Worm (Caenorhabditis elegans) whole organism, L2 larva: ENCODE measurements around the gene srh-300.

Source experiments
- F13H6.1 ChIP-seq: sonication (generic microtip); optimal IDR thresholded peaks from 2 replicates; lab custom pipeline; 2016; ENCODE audit warnings: missing genetic modification characterization, missing compliant biosample characterization
- R02D3.7 ChIP-seq: fragments of 150-350 bp; optimal IDR thresholded peaks from 2 replicates; lab custom pipeline; 2014; ENCODE audit warnings: missing biosample characterization, missing genetic modification characterization
- Y55F3AM.14 ChIP-seq: fragments of 200-800 bp; sonication (Bioruptor generic); optimal IDR thresholded peaks from 2 replicates; lab custom pipeline; 2018; ENCODE audit warnings: mild to moderate bottlenecking, missing genetic modification characterization, missing compliant biosample characterization
- ZK546.5 ChIP-seq: sonication (generic microtip); optimal IDR thresholded peaks from 2 replicates; lab custom pipeline; 2017; ENCODE audit warnings: missing biosample characterization, missing genetic modification characterization
- aly-2 ChIP-seq: fragments of 150-350 bp; optimal IDR thresholded peaks from 2 replicates; lab custom pipeline; 2014; ENCODE audit warnings: missing biosample characterization, missing genetic modification characterization
- ama-1 ChIP-seq: fragments of 150-350 bp; optimal IDR thresholded peaks from 2 replicates; lab custom pipeline; 2018; ENCODE audit warnings: inconsistent platforms
- blmp-1 ChIP-seq: sonication (generic microtip); optimal IDR thresholded peaks from 2 replicates; lab custom pipeline; 2017; ENCODE audit warnings: missing genetic modification characterization, mild to moderate bottlenecking, missing compliant biosample characterization, antibody characterized with exemption, moderate library complexity; ENCODE audit not compliant: insufficient read depth
- crh-2 ChIP-seq: sonication (generic microtip); optimal IDR thresholded peaks from 2 replicates; lab custom pipeline; 2017; ENCODE audit warnings: missing biosample characterization, missing genetic modification characterization
- elt-1 ChIP-seq: fragments of 150-350 bp; optimal IDR thresholded peaks from 2 replicates; lab custom pipeline; 2014; ENCODE audit warnings: missing biosample characterization, missing genetic modification characterization
- fos-1 ChIP-seq: fragments of 150-350 bp; optimal IDR thresholded peaks from 2 replicates; lab custom pipeline; 2014; ENCODE audit warnings: missing biosample characterization, missing genetic modification characterization
- lin-11 ChIP-seq: fragments of 150-350 bp; sonication (generic microtip); optimal IDR thresholded peaks from 2 replicates; lab custom pipeline; 2014; ENCODE audit warnings: missing biosample characterization, missing genetic modification characterization, inconsistent platforms, mixed read lengths
- lin-13 ChIP-seq: fragments of 150-350 bp; optimal IDR thresholded peaks from 2 replicates; lab custom pipeline; 2014; ENCODE audit warnings: missing biosample characterization, missing genetic modification reagents, missing genetic modification characterization
- lin-39 ChIP-seq: fragments of 150-350 bp; optimal IDR thresholded peaks from 2 replicates; lab custom pipeline; 2014; ENCODE audit warnings: missing biosample characterization, missing genetic modification reagents, missing genetic modification characterization
- lsy-2 ChIP-seq, 2 experiments: fragments of 150-350 bp in 1 of 2; sonication (generic microtip) in 1 of 2; optimal IDR thresholded peaks; 2 replicates each; lab custom pipeline; 2014 to 2017; ENCODE audit warnings: missing biosample characterization in 2 of 2, missing genetic modification characterization in 2 of 2
- mbf-1 ChIP-seq: sonication (generic microtip); optimal IDR thresholded peaks from 2 replicates; lab custom pipeline; 2017; ENCODE audit warnings: missing biosample characterization, missing genetic modification characterization
- mdl-1 ChIP-seq, 2 experiments: fragments of 150-350 bp in 1 of 2; sonication (generic microtip) in 1 of 2; optimal IDR thresholded peaks; 2 replicates each; lab custom pipeline; 2017; ENCODE audit warnings: missing biosample characterization in 2 of 2, missing genetic modification characterization in 2 of 2
- nhr-11 ChIP-seq: fragments of 150-350 bp; optimal IDR thresholded peaks from 2 replicates; lab custom pipeline; 2014; ENCODE audit warnings: missing biosample characterization, missing genetic modification characterization
- nhr-21 ChIP-seq: fragments of 150-350 bp; optimal IDR thresholded peaks from 2 replicates; lab custom pipeline; 2014; ENCODE audit warnings: missing biosample characterization, missing genetic modification characterization
- nhr-237 ChIP-seq: fragments of 150-350 bp; optimal IDR thresholded peaks from 2 replicates; lab custom pipeline; 2014; ENCODE audit warnings: missing biosample characterization, missing genetic modification characterization
- nhr-6 ChIP-seq: fragments of 150-350 bp; optimal IDR thresholded peaks from 2 replicates; lab custom pipeline; 2014; ENCODE audit warnings: missing biosample characterization, missing genetic modification characterization
- nhr-77 ChIP-seq: fragments of 150-350 bp; optimal IDR thresholded peaks from 2 replicates; lab custom pipeline; 2014; ENCODE audit warnings: missing biosample characterization, missing genetic modification characterization
- peb-1 ChIP-seq: fragments of 150-350 bp; optimal IDR thresholded peaks from 2 replicates; lab custom pipeline; 2014; ENCODE audit warnings: missing biosample characterization, missing genetic modification characterization
- sem-4 ChIP-seq: fragments of 150-350 bp; optimal IDR thresholded peaks from 2 replicates; lab custom pipeline; 2014; ENCODE audit warnings: missing biosample characterization, missing genetic modification reagents, missing genetic modification characterization
- skn-1 ChIP-seq: sonication (generic microtip); optimal IDR thresholded peaks from 2 replicates; lab custom pipeline; 2017; ENCODE audit warnings: missing biosample characterization, missing genetic modification characterization
- sma-3 ChIP-seq: sonication (generic microtip); optimal IDR thresholded peaks from 2 replicates; lab custom pipeline; 2016; ENCODE audit warnings: missing genetic modification reagents, missing genetic modification characterization, missing compliant biosample characterization
- snpc-4 ChIP-seq: fragments of 150-350 bp; optimal IDR thresholded peaks from 2 replicates; lab custom pipeline; 2014; ENCODE audit warnings: missing biosample characterization, missing genetic modification characterization
- unc-39 ChIP-seq: fragments of 150-350 bp; optimal IDR thresholded peaks from 2 replicates; lab custom pipeline; 2014; ENCODE audit warnings: missing biosample characterization, missing genetic modification characterization
- unc-55 ChIP-seq: fragments of 150-350 bp; sonication (generic microtip); optimal IDR thresholded peaks from 3 replicates; lab custom pipeline; 2014; ENCODE audit warnings: missing biosample characterization, missing genetic modification reagents, missing genetic modification characterization
- unc-62 ChIP-seq: fragments of 150-350 bp; optimal IDR thresholded peaks from 2 replicates; lab custom pipeline; 2014; ENCODE audit warnings: missing biosample characterization, missing genetic modification reagents, missing genetic modification characterization
- zag-1 ChIP-seq: fragments of 150-350 bp; optimal IDR thresholded peaks from 2 replicates; lab custom pipeline; 2014; ENCODE audit warnings: missing biosample characterization, missing genetic modification characterization
- ztf-1 ChIP-seq: fragments of 200-800 bp; sonication (Bioruptor generic); conservative IDR thresholded peaks from 2 replicates; pipeline ENCODE4 v1.3.6; 2022; ENCODE audit warnings: missing genetic modification characterization, missing compliant biosample characterization
- ztf-11 ChIP-seq: sonication (generic microtip); optimal IDR thresholded peaks from 2 replicates; lab custom pipeline; 2017; ENCODE audit warnings: missing biosample characterization, missing genetic modification characterization
- ztf-4 ChIP-seq: fragments of 150-350 bp; optimal IDR thresholded peaks from 2 replicates; lab custom pipeline; 2014; ENCODE audit warnings: missing biosample characterization, missing genetic modification characterization

Gene srh-300

ce11 chrV:17818567-17818966 lies 3.3 kb upstream of the srh-300 start, which contains the start of gene srh-298:
srh-298 (plus strand) TSS chrV:17818867.
- no peak for TF ChIP-seq nhr-77 (tag; lab: Kevin White, UChicago)
- TF ChIP-seq lsy-2 (tag; optimal IDR thresholded peaks at IDR 0.05; lab: Kevin White, UChicago) = no peak
- TF ChIP-seq fos-1 (tag; lab: Kevin White, UChicago) = no peak
- no peak for TF ChIP-seq F13H6.1 (tag; lab: Kevin White, UChicago)
- TF ChIP-seq blmp-1 (tag; lab: Kevin White, UChicago) = no peak
- no peak for TF ChIP-seq nhr-11 (tag; lab: Kevin White, UChicago)
- TF ChIP-seq lin-13 (GFP tag; lab: Kevin White, UChicago) = no peak
- TF ChIP-seq aly-2 (tag; lab: Kevin White, UChicago) = no peak
- no peak for TF ChIP-seq elt-1
- TF ChIP-seq sma-3 (GFP tag; lab: Kevin White, UChicago) = no peak
- no peak for TF ChIP-seq ztf-4 (tag; lab: Kevin White, UChicago)
- no peak for TF ChIP-seq crh-2
- TF ChIP-seq peb-1 (tag; lab: Kevin White, UChicago) = no peak
- TF ChIP-seq zag-1 (tag; lab: Kevin White, UChicago) = no peak
- TF ChIP-seq nhr-6 (tag; lab: Kevin White, UChicago) = no peak
- no peak for TF ChIP-seq unc-55 (GFP tag; lab: Kevin White, UChicago)
- no peak for TF ChIP-seq lin-11 (tag; lab: Kevin White, UChicago)
- no peak for TF ChIP-seq nhr-237 (tag; lab: Kevin White, UChicago)
- TF ChIP-seq lin-39 = no peak
- TF ChIP-seq sem-4 = no peak

- no peak for TF ChIP-seq ztf-4 (tag; lab: Kevin White, UChicago)
- no peak for TF ChIP-seq snpc-4 (tag; lab: Kevin White, UChicago)
- TF ChIP-seq mbf-1 (tag; lab: Kevin White, UChicago) = no peak
- TF ChIP-seq unc-55 (GFP tag; lab: Kevin White, UChicago) = no peak
- TF ChIP-seq fos-1 (tag; lab: Kevin White, UChicago) = no peak
- no peak for TF ChIP-seq zag-1 (tag; lab: Kevin White, UChicago)
- TF ChIP-seq mdl-1 (tag; optimal IDR thresholded peaks at IDR 0.05; lab: Kevin White, UChicago) = no peak
- TF ChIP-seq, all 48 proteins: peak for 0
Measured at ce11 chrV:17819704-17820103, 2.2 kb upstream of the srh-300 start.

ce11 chrV:17824610-17825009 lies 2.7 kb downstream of the srh-300 start, which contains the start of gene srh-301:
srh-301 (plus strand) TSS chrV:17824910.
- TF ChIP-seq nhr-237 (tag; lab: Kevin White, UChicago) (no peak), skn-1 (tag; lab: Kevin White, UChicago) (no peak), lin-13 (GFP tag; lab: Kevin White, UChicago) (no peak), ztf-11 (tag; lab: Kevin White, UChicago) (no peak), F13H6.1 (tag; lab: Kevin White, UChicago) (no peak), Y55F3AM.14 (GFP tag; lab: Kevin White, UChicago) (no peak), nhr-6 (tag; lab: Kevin White, UChicago) (no peak), ZK546.5 (tag; lab: Kevin White, UChicago) (no peak), elt-1 (no peak), nhr-11 (tag; lab: Kevin White, UChicago) (no peak), unc-39 (tag; lab: Kevin White, UChicago) (no peak), nhr-21 (tag; lab: Kevin White, UChicago) (no peak), ama-1 (no peak), unc-55 (GFP tag; lab: Kevin White, UChicago) (no peak), unc-62 (GFP tag; lab: Kevin White, UChicago) (no peak)

- no peak for TF ChIP-seq fos-1 (tag; lab: Kevin White, UChicago)
- no peak for TF ChIP-seq blmp-1 (tag; lab: Kevin White, UChicago)
- no peak for TF ChIP-seq ZK546.5 (tag; lab: Kevin White, UChicago)
- TF ChIP-seq peb-1 (tag; lab: Kevin White, UChicago) = no peak
Measured at ce11 chrV:17828310-17828709, 6.4 kb downstream of the srh-300 start, which contains the start of gene srh-304. srh-304 (plus strand) TSS chrV:17828610.

- TF ChIP-seq ztf-1 (GFP tag; lab: Robert Waterston, UW) (no peak), R02D3.7 (tag; lab: Kevin White, UChicago) (no peak), snpc-4 (tag; lab: Kevin White, UChicago) (no peak), ZK546.5 (tag; lab: Kevin White, UChicago) (no peak), ztf-4 (tag; lab: Kevin White, UChicago) (no peak)
- TF ChIP-seq, all 48 proteins: peak for 0
Measured at ce11 chrV:17831350-17831749, 9.4 kb downstream of the srh-300 start, which contains the start of gene srh-303. srh-303 (plus strand) TSS chrV:17831650.
